Fruit fly (Drosophila melanogaster): ENCODE results near the gene Ak3.

dm6 chr3R:10842422-10842821 is 47.0 kb downstream of the Ak3 start:
- TF ChIP-seq CG14655 (GFP tag; optimal IDR thresholded peaks at IDR 0.05) (peak; percentile 75), gl (tag; optimal IDR thresholded peaks at IDR 0.05) (peak; percentile 11), CG10348 (GFP tag; IDR thresholded peaks at IDR 0.05) (no peak), EcR (GFP tag; optimal IDR thresholded peaks at IDR 0.05) (no peak), CG34367 (tag; optimal IDR thresholded peaks at IDR 0.05) (peak; percentile 32), CG12605 (GFP tag; IDR thresholded peaks at IDR 0.05) (no peak), CG32121 (GFP tag; IDR thresholded peaks at IDR 0.05) (no peak), D1 (tag; optimal IDR thresholded peaks at IDR 0.05) (no peak), Snoo (tag; optimal IDR thresholded peaks at IDR 0.05) (no peak)

Data from whole organism, pupa.